Fruit fly (Drosophila melanogaster) whole organism, embryonic: ENCODE data around the gene Tailor.

Experiments used
- Bgb ChIP-seq: fragments of 200-800 bp; sonication (Bioruptor generic); IDR thresholded peaks from 2 replicates; pipeline ENCODE4 v1.3.6; 2022; ENCODE audit warnings: missing biosample characterization, missing genetic modification characterization; ENCODE audit not compliant: partially characterized antibody
- BtbVII ChIP-seq: fragments of 200-800 bp; sonication (Bioruptor generic); optimal IDR thresholded peaks from 3 replicates; lab custom pipeline; 2017; ENCODE audit warnings: missing biosample characterization, mild to moderate bottlenecking, missing genetic modification characterization
- CG10543 ChIP-seq: fragments of 200-800 bp; sonication (Bioruptor generic); optimal IDR thresholded peaks from 3 replicates; lab custom pipeline; 2017; ENCODE audit warnings: missing biosample characterization, mild to moderate bottlenecking, missing genetic modification characterization, moderate library complexity
- CG12659 ChIP-seq: fragments of 200-800 bp; sonication (Bioruptor generic); optimal IDR thresholded peaks from 3 replicates; lab custom pipeline; 2017; ENCODE audit warnings: mild to moderate bottlenecking, missing biosample characterization, missing genetic modification reagents, missing genetic modification characterization
- CG12769 ChIP-seq: fragments of 200-800 bp; sonication (Bioruptor generic); optimal IDR thresholded peaks from 2 replicates; lab custom pipeline; 2019; ENCODE audit warnings: missing biosample characterization, mild to moderate bottlenecking, missing genetic modification characterization, moderate library complexity
- CG1529 ChIP-seq: fragments of 200-800 bp; sonication (Bioruptor generic); optimal IDR thresholded peaks from 3 replicates; lab custom pipeline; 2018; ENCODE audit warnings: missing biosample characterization, missing genetic modification characterization
- CG16813 ChIP-seq: fragments of 200-800 bp; sonication (Bioruptor generic); IDR thresholded peaks from 3 replicates; pipeline ENCODE4 v1.3.6; 2022; ENCODE audit warnings: missing biosample characterization, missing genetic modification characterization; ENCODE audit not compliant: partially characterized antibody
- CG17361 ChIP-seq: fragments of 200-800 bp; sonication (Bioruptor generic); IDR thresholded peaks from 3 replicates; pipeline ENCODE4 v1.3.6; 2022; ENCODE audit warnings: missing biosample characterization, missing genetic modification characterization
- CG2875 ChIP-seq: fragments of 200-800 bp; sonication (Bioruptor generic); optimal IDR thresholded peaks from 2 replicates; lab custom pipeline; 2017; ENCODE audit warnings: missing biosample characterization, mild to moderate bottlenecking, missing genetic modification characterization, missing genetic modification reagents
- CG31441 ChIP-seq: fragments of 200-800 bp; sonication (Bioruptor generic); IDR thresholded peaks from 2 replicates; pipeline ENCODE4 v1.3.6; 2022; ENCODE audit warnings: missing biosample characterization, missing genetic modification characterization
- CG34224 ChIP-seq: fragments of 200-800 bp; sonication (Bioruptor generic); IDR thresholded peaks from 3 replicates; pipeline ENCODE4 v1.3.6; 2022; ENCODE audit warnings: missing biosample characterization, missing genetic modification characterization; ENCODE audit not compliant: partially characterized antibody
- CG42726 ChIP-seq: fragments of 200-800 bp; sonication (Bioruptor generic); IDR thresholded peaks from 2 replicates; pipeline ENCODE4 v1.3.6; 2022; ENCODE audit warnings: missing biosample characterization, missing genetic modification characterization; ENCODE audit not compliant: partially characterized antibody
- CG6791 ChIP-seq: fragments of 200-800 bp; sonication (Bioruptor generic); IDR thresholded peaks from 3 replicates; pipeline ENCODE4 v1.3.6; 2022; ENCODE audit warnings: missing biosample characterization, missing genetic modification characterization; ENCODE audit not compliant: partially characterized antibody
- CG7786 ChIP-seq: fragments of 200-800 bp; sonication (Bioruptor generic); optimal IDR thresholded peaks from 2 replicates; lab custom pipeline; 2016; ENCODE audit warnings: missing biosample characterization, missing genetic modification characterization
- CG7963 ChIP-seq: fragments of 200-800 bp; sonication (Bioruptor generic); IDR thresholded peaks from 3 replicates; pipeline ENCODE4 v1.3.6; 2022; ENCODE audit warnings: missing biosample characterization, missing genetic modification characterization; ENCODE audit not compliant: partially characterized antibody
- CG9876 ChIP-seq: fragments of 200-800 bp; sonication (Bioruptor generic); optimal IDR thresholded peaks from 2 replicates; lab custom pipeline; 2016; ENCODE audit warnings: missing biosample characterization, missing genetic modification characterization
- Dll ChIP-seq: fragments of 200-800 bp; sonication (Bioruptor generic); IDR thresholded peaks from 4 replicates; pipeline ENCODE4 v1.3.6; 2022; ENCODE audit warnings: missing biosample characterization, missing genetic modification characterization; ENCODE audit not compliant: partially characterized antibody
- E2f2 ChIP-seq: fragments of 200-800 bp; sonication (Bioruptor generic); IDR thresholded peaks from 2 replicates; pipeline ENCODE4 v1.3.6; 2022; ENCODE audit warnings: missing biosample characterization, missing genetic modification characterization
- HLH4C ChIP-seq: fragments of 200-800 bp; sonication (Bioruptor generic); IDR thresholded peaks from 3 replicates; pipeline ENCODE4 v1.3.6; 2022; ENCODE audit warnings: missing biosample characterization, missing genetic modification characterization; ENCODE audit not compliant: partially characterized antibody
- Hmx ChIP-seq: fragments of 200-800 bp; sonication (Bioruptor generic); optimal IDR thresholded peaks from 2 replicates; lab custom pipeline; 2016; ENCODE audit warnings: missing biosample characterization, missing genetic modification characterization
- MBD-R2 ChIP-seq: fragments of 200-800 bp; sonication (Bioruptor generic); IDR thresholded peaks from 2 replicates; pipeline ENCODE4 v1.3.6; 2022; ENCODE audit warnings: missing biosample characterization, missing genetic modification characterization
- Med ChIP-seq: fragments of 200-800 bp; sonication (Bioruptor generic); peaks from one replicate; lab custom pipeline; 2016; ENCODE audit warnings: missing biosample characterization, missing genetic modification characterization, mild to moderate bottlenecking, inconsistent platforms, moderate library complexity
- NFAT ChIP-seq: fragments of 200-800 bp; sonication (Bioruptor generic); IDR thresholded peaks from 2 replicates; pipeline ENCODE4 v1.3.6; 2022; ENCODE audit warnings: missing biosample characterization, missing genetic modification characterization
- NK7.1 ChIP-seq: fragments of 200-800 bp; sonication (Bioruptor generic); optimal IDR thresholded peaks from 3 replicates; lab custom pipeline; 2016; ENCODE audit warnings: missing biosample characterization, missing genetic modification characterization
- Nf-YB ChIP-seq: fragments of 200-800 bp; sonication (Bioruptor generic); optimal IDR thresholded peaks from 3 replicates; lab custom pipeline; 2019; ENCODE audit warnings: missing biosample characterization, mild to moderate bottlenecking, missing genetic modification characterization, moderate library complexity
- Nf-YC ChIP-seq: fragments of 200-800 bp; optimal IDR thresholded peaks from 3 replicates; lab custom pipeline; 2019; ENCODE audit warnings: missing biosample characterization, mild to moderate bottlenecking, missing genetic modification characterization, moderate library complexity
- Opbp ChIP-seq: fragments of 200-800 bp; sonication (Bioruptor generic); IDR thresholded peaks from 3 replicates; pipeline ENCODE4 v1.3.6; 2022; ENCODE audit warnings: missing biosample characterization, missing genetic modification characterization; ENCODE audit not compliant: partially characterized antibody
- Side ChIP-seq: fragments of 200-800 bp; sonication (Bioruptor generic); optimal IDR thresholded peaks from 2 replicates; lab custom pipeline; 2016; ENCODE audit warnings: missing biosample characterization, missing genetic modification characterization
- ase ChIP-seq: fragments of 200-800 bp; sonication (Bioruptor generic); IDR thresholded peaks from 3 replicates; pipeline ENCODE4 v1.3.6; 2022; ENCODE audit warnings: missing biosample characterization, missing genetic modification characterization
- az2 ChIP-seq: fragments of 200-800 bp; sonication (Bioruptor generic); optimal IDR thresholded peaks from 3 replicates; lab custom pipeline; 2016; ENCODE audit warnings: missing biosample characterization, missing genetic modification characterization
- bbx ChIP-seq: fragments of 200-800 bp; sonication (Bioruptor generic); IDR thresholded peaks from 2 replicates; pipeline ENCODE4 v1.3.6; 2022; ENCODE audit warnings: missing biosample characterization, missing genetic modification characterization; ENCODE audit not compliant: partially characterized antibody
- cwo ChIP-seq: fragments of 200-800 bp; sonication (Bioruptor generic); optimal IDR thresholded peaks from 3 replicates; lab custom pipeline; 2017; ENCODE audit warnings: missing biosample characterization, missing genetic modification characterization, mild to moderate bottlenecking, moderate library complexity, missing genetic modification reagents
- ems ChIP-seq: fragments of 200-800 bp; sonication (Bioruptor generic); optimal IDR thresholded peaks from 3 replicates; lab custom pipeline; 2016; ENCODE audit warnings: missing biosample characterization, missing genetic modification characterization
- grn ChIP-seq: fragments of 200-800 bp; sonication (Bioruptor generic); optimal IDR thresholded peaks from 3 replicates; lab custom pipeline; 2017; ENCODE audit warnings: missing biosample characterization, missing genetic modification characterization
- inv ChIP-seq: fragments of 200-800 bp; sonication (Bioruptor generic); IDR thresholded peaks from 2 replicates; pipeline ENCODE4 v1.3.6; 2022; ENCODE audit warnings: missing biosample characterization, missing genetic modification characterization; ENCODE audit not compliant: partially characterized antibody
- kni ChIP-seq: fragments of 200-800 bp; sonication (Bioruptor generic); optimal IDR thresholded peaks from 3 replicates; lab custom pipeline; 2017; ENCODE audit warnings: mild to moderate bottlenecking, missing biosample characterization, missing genetic modification reagents, missing genetic modification characterization
- knrl ChIP-seq: fragments of 200-800 bp; sonication (Bioruptor generic); IDR thresholded peaks from 3 replicates; pipeline ENCODE4 v1.3.6; 2022; ENCODE audit warnings: missing biosample characterization, missing genetic modification characterization; ENCODE audit not compliant: partially characterized antibody
- lab ChIP-seq: fragments of 200-800 bp; sonication (Bioruptor generic); optimal IDR thresholded peaks from 3 replicates; lab custom pipeline; 2017; ENCODE audit warnings: missing biosample characterization, missing genetic modification characterization, mild to moderate bottlenecking, moderate library complexity, missing genetic modification reagents
- nerfin-2 ChIP-seq: fragments of 200-800 bp; sonication (Bioruptor generic); IDR thresholded peaks from 2 replicates; pipeline ENCODE4 v1.3.6; 2022; ENCODE audit warnings: missing biosample characterization, missing genetic modification characterization; ENCODE audit not compliant: partially characterized antibody
- sna ChIP-seq: fragments of 200-800 bp; sonication (Bioruptor generic); IDR thresholded peaks from 2 replicates; pipeline ENCODE4 v1.3.6; 2022; ENCODE audit warnings: missing biosample characterization, missing genetic modification characterization; ENCODE audit not compliant: partially characterized antibody
- sug ChIP-seq: fragments of 200-800 bp; optimal IDR thresholded peaks from 2 replicates; lab custom pipeline; 2019; ENCODE audit warnings: missing biosample characterization, mild to moderate bottlenecking, missing genetic modification characterization, moderate library complexity
- tna ChIP-seq: fragments of 200-800 bp; sonication (Bioruptor generic); IDR thresholded peaks from 2 replicates; pipeline ENCODE4 v1.3.6; 2022; ENCODE audit warnings: missing biosample characterization, missing genetic modification characterization; ENCODE audit not compliant: partially characterized antibody
- unc-4 ChIP-seq: fragments of 200-800 bp; sonication (Bioruptor generic); IDR thresholded peaks from 2 replicates; pipeline ENCODE4 v1.3.6; 2022; ENCODE audit warnings: missing biosample characterization, missing genetic modification characterization; ENCODE audit not compliant: partially characterized antibody
- vnd ChIP-seq: fragments of 200-800 bp; sonication (Bioruptor generic); IDR thresholded peaks from 3 replicates; pipeline ENCODE4 v1.3.6; 2022; ENCODE audit warnings: missing biosample characterization, missing genetic modification characterization; ENCODE audit not compliant: partially characterized antibody
- zen2 ChIP-seq: fragments of 200-800 bp; sonication (Bioruptor generic); IDR thresholded peaks from 3 replicates; pipeline ENCODE4 v1.3.6; 2022; ENCODE audit warnings: missing biosample characterization, missing genetic modification characterization; ENCODE audit not compliant: partially characterized antibody

Gene Tailor

DNA sequence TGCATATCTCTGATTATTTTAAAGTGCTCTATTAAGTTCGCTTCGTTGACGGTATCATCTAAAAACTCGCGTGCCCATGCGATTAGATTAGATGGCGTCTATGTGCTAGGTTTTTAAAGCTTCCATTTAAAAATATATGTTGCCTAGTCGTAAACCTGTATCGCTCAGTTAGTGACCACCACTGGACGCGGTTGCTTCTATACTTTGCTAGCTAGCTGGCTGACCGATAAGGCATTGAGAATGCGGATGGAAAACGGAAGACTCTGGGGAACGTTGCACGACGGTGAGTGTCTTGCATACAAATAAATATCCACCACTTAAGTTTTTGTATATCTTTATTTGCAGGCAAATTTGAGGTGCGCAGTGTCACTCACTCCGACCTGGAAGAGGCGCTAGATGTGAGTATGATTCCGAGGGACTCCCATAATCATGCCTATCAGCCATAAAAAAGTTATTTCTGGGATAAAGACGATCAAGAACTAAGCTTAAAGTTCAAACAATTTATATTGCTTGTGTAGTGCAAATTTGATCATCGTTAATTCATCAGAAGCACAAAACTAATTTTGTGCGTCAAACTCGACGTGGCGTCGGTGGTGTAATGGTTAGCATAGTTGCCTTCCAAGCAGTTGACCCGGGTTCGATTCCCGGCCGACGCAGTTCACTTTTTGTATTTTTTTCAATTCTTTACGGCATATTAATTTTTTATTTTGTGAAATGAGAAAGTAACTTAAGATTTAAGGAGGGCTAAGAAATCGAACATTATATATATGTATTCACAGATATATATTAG is 43.6 kb upstream of the Tailor start, which contains the start of gene CG31248 (continued):
- TF ChIP-seq Nf-YC (tag; lab: Kevin White, UChicago) (peak; percentile 36), cwo (GFP tag; lab: Kevin White, UChicago) (peak; percentile 95), Side (GFP tag; lab: Kevin White, UChicago) (peak; percentile 35), grn (GFP tag; lab: Kevin White, UChicago) (peak; percentile 83), E2f2 (GFP tag; lab: Robert Waterston, UW) (0 out of 2 replicates have a peak, but pooled peaks have one; percentile 18), Dll (peak; percentile 57; the same call in 2 of the 4 replicates), zen2 (GFP tag; lab: Robert Waterston, UW) (no peak), CG12659 (GFP tag; lab: Kevin White, UChicago) (peak; percentile 17), vnd (GFP tag; lab: Robert Waterston, UW) (peak; percentile 59; the same call in 1 of the 3 replicates), lab (GFP tag; lab: Kevin White, UChicago) (peak; percentile 26), CG10543 (GFP tag; lab: Kevin White, UChicago) (peak; percentile 71), Opbp (peak; percentile 83), NFAT (GFP tag; lab: Robert Waterston, UW) (no peak), CG7963 (peak; percentile 63; the same call in 2 of the 3 replicates), knrl (GFP tag; lab: Robert Waterston, UW) (peak; percentile 58), ase (GFP tag; lab: Robert Waterston, UW) (no peak), HLH4C (GFP tag; lab: Robert Waterston, UW) (peak; percentile 63), CG31441 (GFP tag; lab: Robert Waterston, UW) (no peak), CG2875 (GFP tag; lab: Kevin White, UChicago) (no peak), CG6791 (peak; percentile 83), CG42726 (GFP tag; lab: Robert Waterston, UW) (peak; percentile 77), Hmx (GFP tag; lab: Kevin White, UChicago) (no peak), Nf-YB (no peak), CG16813 (GFP tag; lab: Robert Waterston, UW) (peak; percentile 84), kni (GFP tag; lab: Kevin White, UChicago) (peak; percentile 12), bbx (GFP tag; lab: Robert Waterston, UW) (peak; percentile 86), ems (GFP tag; lab: Kevin White, UChicago) (no peak), CG17361 (GFP tag; lab: Robert Waterston, UW) (0 out of 3 replicates have a peak, but pooled peaks have one; percentile 9), az2 (no peak), tna (peak; percentile 80), CG7786 (GFP tag; lab: Kevin White, UChicago) (no peak), sug (tag; lab: Kevin White, UChicago) (peak; percentile 72), unc-4 (GFP tag; lab: Robert Waterston, UW) (0 out of 2 replicates have a peak, but pooled peaks have one; percentile 45), MBD-R2 (GFP tag; lab: Robert Waterston, UW) (peak; percentile 13; the same call in 1 of the 2 replicates), BtbVII (GFP tag; lab: Kevin White, UChicago) (peak; percentile 63), Med (GFP tag; lab: Kevin White, UChicago) (peak; percentile 88), CG34224 (GFP tag; lab: Robert Waterston, UW) (peak; percentile 63; the same call in 1 of the 3 replicates), Bgb (GFP tag; lab: Robert Waterston, UW) (peak; percentile 79), CG12769 (tag; lab: Kevin White, UChicago) (peak; percentile 22), CG9876 (no peak), nerfin-2 (GFP tag; lab: Robert Waterston, UW) (peak; percentile 77), CG1529 (GFP tag; lab: Kevin White, UChicago) (no peak), sna (GFP tag; lab: Robert Waterston, UW) (peak; percentile 33; the same call in 1 of the 2 replicates), inv (GFP tag; lab: Robert Waterston, UW) (peak; percentile 10; the same call in 1 of the 2 replicates), NK7.1 (GFP tag; lab: Kevin White, UChicago) (no peak)
